Worm (Caenorhabditis elegans) whole organism, L4 larva: ENCODE data around the gene irg-4.

Source experiments
- D1046.2 ChIP-seq: fragments of 200-800 bp; sonication (Bioruptor generic); IDR thresholded peaks from 2 replicates; pipeline ENCODE4 v1.3.6; 2022; ENCODE audit warnings: missing genetic modification characterization, missing compliant biosample characterization
- T20F7.1 ChIP-seq: fragments of 200-800 bp; sonication (Bioruptor generic); optimal IDR thresholded peaks from 2 replicates; lab custom pipeline; 2018; ENCODE audit warnings: mild to moderate bottlenecking, missing genetic modification characterization, missing compliant biosample characterization
- Y105C5A.15 ChIP-seq: fragments of 200-800 bp; sonication (Bioruptor generic); IDR thresholded peaks from 2 replicates; pipeline ENCODE4 v1.3.6; 2022; ENCODE audit warnings: missing genetic modification characterization, missing compliant biosample characterization
- Y48G9A.11 ChIP-seq: fragments of 200-800 bp; sonication (Bioruptor generic); IDR thresholded peaks from 2 replicates; pipeline ENCODE4 v1.3.6; 2022; ENCODE audit warnings: missing genetic modification reagents, missing genetic modification characterization, missing compliant biosample characterization
- Y5F2A.4 ChIP-seq: fragments of 200-800 bp; sonication (Bioruptor generic); optimal IDR thresholded peaks from 2 replicates; lab custom pipeline; 2018; ENCODE audit warnings: mild to moderate bottlenecking, missing genetic modification characterization, missing compliant biosample characterization
- ZK337.2 ChIP-seq: fragments of 200-800 bp; sonication (Bioruptor generic); IDR thresholded peaks from 2 replicates; pipeline ENCODE4 v1.3.6; 2022; ENCODE audit warnings: missing genetic modification reagents, missing genetic modification characterization, missing compliant biosample characterization
- ceh-28 ChIP-seq: fragments of 150-350 bp; optimal IDR thresholded peaks from 2 replicates; lab custom pipeline; 2014; ENCODE audit warnings: missing biosample characterization, missing genetic modification reagents, missing genetic modification characterization
- ceh-44 ChIP-seq: fragments of 200-800 bp; sonication (Bioruptor generic); IDR thresholded peaks from 2 replicates; pipeline ENCODE4 v1.3.6; 2022; ENCODE audit warnings: missing genetic modification reagents, missing genetic modification characterization, missing compliant biosample characterization
- cey-2 ChIP-seq: sonication (generic microtip); optimal IDR thresholded peaks from 3 replicates; lab custom pipeline; 2017; ENCODE audit warnings: missing genetic modification characterization, mild to moderate bottlenecking, missing compliant biosample characterization, antibody characterized with exemption, borderline replicate concordance; ENCODE audit not compliant: insufficient read depth
- ctbp-1 ChIP-seq: fragments of 200-800 bp; sonication (Bioruptor generic); IDR thresholded peaks from 2 replicates; pipeline ENCODE4 v1.3.6; 2022; ENCODE audit warnings: missing genetic modification reagents, missing genetic modification characterization, missing compliant biosample characterization
- daf-16 ChIP-seq, 3 experiments: sonication (generic microtip); optimal IDR thresholded peaks; 2 replicates each; lab custom pipeline; 2016 to 2017; ENCODE audit warnings: missing genetic modification characterization in 3 of 3, missing genetic modification reagents in 3 of 3, mild to moderate bottlenecking in 2 of 3, missing compliant biosample characterization in 2 of 3, missing biosample characterization in 1 of 3, moderate library complexity in 1 of 3
- daf-8 ChIP-seq: fragments of 200-800 bp; sonication (Bioruptor generic); IDR thresholded peaks from 2 replicates; pipeline ENCODE4 v1.3.6; 2022; ENCODE audit warnings: missing genetic modification characterization, missing compliant biosample characterization
- dmd-8 ChIP-seq: fragments of 200-800 bp; sonication (Bioruptor generic); IDR thresholded peaks from 2 replicates; pipeline ENCODE4 v1.3.6; 2022; ENCODE audit warnings: missing genetic modification characterization, missing compliant biosample characterization
- dve-1 ChIP-seq: sonication (generic microtip); optimal IDR thresholded peaks from 2 replicates; lab custom pipeline; 2017; ENCODE audit warnings: antibody characterized with exemption, mild to moderate bottlenecking, missing genetic modification characterization, missing compliant biosample characterization; ENCODE audit not compliant: insufficient read depth
- egl-43 ChIP-seq: fragments of 200-800 bp; sonication (Bioruptor generic); IDR thresholded peaks from 2 replicates; pipeline ENCODE4 v1.3.6; 2022; ENCODE audit warnings: missing genetic modification reagents, missing genetic modification characterization, missing compliant biosample characterization
- gei-8 ChIP-seq: fragments of 200-800 bp; sonication (Bioruptor generic); optimal IDR thresholded peaks from 2 replicates; lab custom pipeline; 2018; ENCODE audit warnings: mild to moderate bottlenecking, missing genetic modification characterization, missing compliant biosample characterization
- hlh-11 ChIP-seq: fragments of 200-800 bp; sonication (Bioruptor generic); optimal IDR thresholded peaks from 2 replicates; lab custom pipeline; 2018; ENCODE audit warnings: mild to moderate bottlenecking, missing genetic modification characterization, missing compliant biosample characterization
- hlh-30 ChIP-seq: sonication (generic microtip); optimal IDR thresholded peaks from 2 replicates; lab custom pipeline; 2017; ENCODE audit warnings: antibody characterized with exemption, mild to moderate bottlenecking, missing genetic modification characterization, missing compliant biosample characterization; ENCODE audit not compliant: insufficient read depth
- lim-7 ChIP-seq: fragments of 200-800 bp; sonication (Bioruptor generic); IDR thresholded peaks from 2 replicates; pipeline ENCODE4 v1.3.6; 2022; ENCODE audit warnings: missing genetic modification characterization, missing compliant biosample characterization
- lin-1 ChIP-seq: fragments of 200-800 bp; sonication (Bioruptor generic); IDR thresholded peaks from 2 replicates; pipeline ENCODE4 v1.3.6; 2022; ENCODE audit warnings: missing genetic modification reagents, missing genetic modification characterization, missing compliant biosample characterization
- lin-13 ChIP-seq: fragments of 150-350 bp; optimal IDR thresholded peaks from 2 replicates; lab custom pipeline; 2014; ENCODE audit warnings: missing biosample characterization, missing genetic modification reagents, missing genetic modification characterization
- lin-38 ChIP-seq: fragments of 200-800 bp; sonication (Bioruptor generic); IDR thresholded peaks from 2 replicates; pipeline ENCODE4 v1.3.6; 2022; ENCODE audit warnings: missing genetic modification reagents, missing genetic modification characterization, missing compliant biosample characterization
- lir-3 ChIP-seq: sonication (generic microtip); optimal IDR thresholded peaks from 2 replicates; lab custom pipeline; 2016; ENCODE audit warnings: mild to moderate bottlenecking, missing genetic modification characterization, missing compliant biosample characterization
- lsy-2 ChIP-seq, 2 experiments: fragments of 150-350 bp in 1 of 2; sonication (generic microtip) in 1 of 2; optimal IDR thresholded peaks; 2 replicates each; lab custom pipeline; 2014 to 2017; ENCODE audit warnings: missing biosample characterization in 2 of 2, missing genetic modification characterization in 2 of 2
- madf-5 ChIP-seq, 2 experiments: fragments of 200-800 bp; sonication (Bioruptor generic); IDR thresholded peaks; 2 replicates each; pipeline ENCODE4 v1.3.6; 2022; ENCODE audit warnings: missing compliant biosample characterization in 2 of 2, missing genetic modification characterization in 2 of 2
- mes-2 ChIP-seq: sonication (generic microtip); optimal IDR thresholded peaks from 2 replicates; lab custom pipeline; 2016; ENCODE audit warnings: missing genotype, mild to moderate bottlenecking, missing genetic modification characterization, missing compliant biosample characterization; ENCODE audit not compliant: poor library complexity, severe bottlenecking
- mxl-2 ChIP-seq: fragments of 200-800 bp; sonication (Bioruptor generic); conservative IDR thresholded peaks from 2 replicates; pipeline ENCODE4 v1.3.6; 2022; ENCODE audit warnings: missing genetic modification reagents, missing genetic modification characterization, missing compliant biosample characterization
- nhr-10 ChIP-seq: fragments of 150-350 bp; optimal IDR thresholded peaks from 2 replicates; lab custom pipeline; 2014; ENCODE audit warnings: missing biosample characterization, missing genetic modification characterization
- nhr-102 ChIP-seq: sonication (generic microtip); optimal IDR thresholded peaks from 2 replicates; lab custom pipeline; 2016; ENCODE audit warnings: mild to moderate bottlenecking, missing genetic modification characterization, moderate library complexity, missing compliant biosample characterization
- nhr-111 ChIP-seq: fragments of 200-800 bp; sonication (Bioruptor generic); optimal IDR thresholded peaks from 2 replicates; lab custom pipeline; 2018; ENCODE audit warnings: mild to moderate bottlenecking, missing genetic modification characterization, missing compliant biosample characterization
- nhr-28 ChIP-seq: fragments of 150-350 bp; optimal IDR thresholded peaks from 2 replicates; lab custom pipeline; 2014; ENCODE audit warnings: missing biosample characterization, missing genetic modification characterization
- nhr-41 ChIP-seq: fragments of 200-800 bp; sonication (Bioruptor generic); IDR thresholded peaks from 2 replicates; pipeline ENCODE4 v1.3.6; 2022; ENCODE audit warnings: missing genetic modification reagents, missing genetic modification characterization, missing compliant biosample characterization
- nhr-48 ChIP-seq: sonication (generic microtip); optimal IDR thresholded peaks from 2 replicates; lab custom pipeline; 2016; ENCODE audit warnings: mild to moderate bottlenecking, missing genetic modification characterization, missing compliant biosample characterization
- pqm-1 ChIP-seq: sonication (generic microtip); optimal IDR thresholded peaks from 2 replicates; lab custom pipeline; 2017; ENCODE audit warnings: missing biosample characterization, missing genetic modification characterization
- snpc-1.2 ChIP-seq: fragments of 200-800 bp; sonication (Bioruptor generic); IDR thresholded peaks from 2 replicates; pipeline ENCODE4 v1.3.6; 2022; ENCODE audit warnings: missing genetic modification reagents, missing genetic modification characterization, missing compliant biosample characterization
- spr-3 ChIP-seq: fragments of 200-800 bp; sonication (Bioruptor generic); optimal IDR thresholded peaks from 2 replicates; lab custom pipeline; 2018; ENCODE audit warnings: mild to moderate bottlenecking, missing genetic modification characterization, missing compliant biosample characterization
- tra-1 ChIP-seq: fragments of 200-800 bp; sonication (Bioruptor generic); IDR thresholded peaks from 2 replicates; pipeline ENCODE4 v1.3.6; 2022; ENCODE audit warnings: missing genetic modification reagents, missing genetic modification characterization, missing compliant biosample characterization
- unc-130 ChIP-seq: sonication (generic microtip); optimal IDR thresholded peaks from 2 replicates; lab custom pipeline; 2016; ENCODE audit warnings: missing genetic modification reagents, missing genetic modification characterization, missing compliant biosample characterization
- zag-1 ChIP-seq: fragments of 150-350 bp; optimal IDR thresholded peaks from 2 replicates; lab custom pipeline; 2014; ENCODE audit warnings: missing biosample characterization, missing genetic modification characterization
- zfp-3 ChIP-seq: fragments of 200-800 bp; sonication (Bioruptor generic); conservative IDR thresholded peaks from 2 replicates; pipeline ENCODE4 v1.3.6; 2022; ENCODE audit warnings: missing genetic modification reagents, missing genetic modification characterization, missing compliant biosample characterization
- zip-2 ChIP-seq: fragments of 150-350 bp; optimal IDR thresholded peaks from 2 replicates; lab custom pipeline; 2014; ENCODE audit warnings: missing biosample characterization, missing genetic modification characterization
- ztf-11 ChIP-seq: fragments of 150-350 bp; optimal IDR thresholded peaks from 2 replicates; lab custom pipeline; 2014; ENCODE audit warnings: missing biosample characterization, missing genetic modification characterization
- ztf-7 ChIP-seq: fragments of 150-350 bp; optimal IDR thresholded peaks from 2 replicates; lab custom pipeline; 2014; ENCODE audit warnings: missing biosample characterization, missing genetic modification characterization

Gene irg-4

DNA sequence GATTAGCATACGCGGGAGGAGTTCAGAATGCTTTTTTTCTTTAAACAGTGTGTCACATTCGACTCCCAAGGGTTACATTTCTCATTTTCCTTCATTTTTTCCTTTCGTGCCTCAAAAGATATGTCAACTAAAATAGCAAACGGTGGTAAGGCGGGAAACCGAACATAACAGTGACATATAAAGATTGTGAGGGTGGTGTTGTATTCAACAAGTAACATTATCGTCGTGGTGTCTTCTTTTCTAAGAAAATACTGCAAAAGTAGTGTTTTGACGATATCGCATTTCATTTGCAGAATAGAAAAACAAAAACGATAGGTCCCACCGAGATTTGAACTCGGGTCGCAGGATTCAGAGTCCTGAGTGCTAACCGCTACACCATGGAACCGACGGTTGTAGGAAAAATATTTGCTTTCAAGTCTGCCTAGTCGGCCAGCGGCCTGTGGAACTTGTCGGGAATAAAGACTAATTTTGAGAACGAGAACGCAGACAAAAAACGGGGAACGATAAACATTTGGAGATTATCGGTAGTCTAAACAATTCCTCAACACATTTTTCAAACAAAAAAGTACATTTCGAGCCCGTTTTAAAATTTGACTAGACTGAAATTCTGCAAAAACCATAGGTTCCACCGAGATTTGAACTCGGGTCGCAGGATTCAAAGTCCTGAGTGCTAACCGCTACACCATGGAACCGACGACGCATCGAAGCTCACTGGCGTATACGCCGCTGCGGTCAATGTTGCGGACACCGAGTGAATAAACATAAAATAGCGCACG is 18.8 kb upstream of the irg-4 start (continued):
- TF ChIP-seq unc-130 (GFP tag; lab: Kevin White, UChicago), result no peak
- TF ChIP-seq T20F7.1 (GFP tag; lab: Kevin White, UChicago), result no peak
- TF ChIP-seq nhr-41 (GFP tag; lab: Robert Waterston, UW), result peak; percentile 62; the same call in 1 of the 2 replicates
- TF ChIP-seq zfp-3 (GFP tag; lab: Robert Waterston, UW), result no peak
- no peak for TF ChIP-seq zag-1 (tag; lab: Kevin White, UChicago)
- TF ChIP-seq hlh-11 (tag; lab: Kevin White, UChicago), result peak; percentile 19
- no peak for TF ChIP-seq ztf-11 (tag; lab: Kevin White, UChicago)
- TF ChIP-seq mes-2 (tag; lab: Kevin White, UChicago), result peak; percentile 56
- peak; percentile 28; the same call in 1 of the 2 replicates for TF ChIP-seq Y48G9A.11 (GFP tag; lab: Robert Waterston, UW)
- peak; percentile 64; the same call in 1 of the 2 replicates for TF ChIP-seq lin-38 (GFP tag; lab: Robert Waterston, UW)

DNA sequence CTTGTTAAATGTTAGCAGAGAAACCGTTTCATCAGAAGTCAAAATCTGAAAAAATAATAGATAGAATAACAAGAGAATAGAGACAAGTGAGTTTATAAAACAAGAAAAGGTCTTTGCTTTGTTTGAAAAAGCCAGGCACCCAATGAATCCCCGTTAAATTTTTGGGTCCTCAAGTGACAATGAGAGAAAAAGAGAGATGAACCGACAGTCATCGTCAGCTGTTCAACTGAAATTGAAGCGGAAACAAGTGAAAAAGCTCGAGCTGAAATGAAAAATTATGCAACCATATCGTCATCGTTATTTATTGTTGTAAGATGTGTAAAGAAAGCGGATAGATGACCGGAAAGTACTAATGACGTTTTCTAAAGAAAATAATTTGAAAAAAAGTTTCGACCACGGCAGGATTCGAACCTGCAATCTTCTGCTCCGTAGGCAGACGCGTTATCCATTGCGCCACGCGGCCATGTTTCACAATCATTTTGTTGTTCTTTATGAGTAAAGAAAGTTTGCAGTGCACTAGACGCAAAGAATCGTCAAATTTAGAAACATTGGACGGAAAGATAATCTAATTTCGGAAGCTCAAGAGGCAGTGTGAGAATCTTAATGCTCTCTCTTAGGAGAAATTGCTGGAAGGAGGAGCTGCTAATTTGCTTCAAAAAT is 18.0 kb upstream of the irg-4 start, which contains the start of gene F08G5.3:
TSS of gene F08G5.3 (minus strand) at position 51 of the 660 bp plus-strand sequence.
- TF ChIP-seq T20F7.1 (GFP tag; lab: Kevin White, UChicago), result peak; percentile 41
- peak; percentile 82; the same call in 1 of the 2 replicates for TF ChIP-seq D1046.2
- peak; percentile 82 for TF ChIP-seq dmd-8 (GFP tag; lab: Robert Waterston, UW)
- TF ChIP-seq mxl-2 (GFP tag; lab: Robert Waterston, UW), result 0 out of 2 replicates have a peak, but pooled peaks have one; percentile 34
- peak in 1 of 2 experiments; percentile 66; a peak in 1 of 4 replicates for TF ChIP-seq madf-5 (GFP tag; IDR thresholded peaks at IDR 0.05; lab: Robert Waterston, UW)
- no peak for TF ChIP-seq nhr-10 (tag; lab: Kevin White, UChicago)
- peak; percentile 15 for TF ChIP-seq nhr-28 (tag; lab: Kevin White, UChicago)
- peak; percentile 72 for TF ChIP-seq gei-8 (GFP tag; lab: Kevin White, UChicago)
- TF ChIP-seq ctbp-1 (GFP tag; lab: Robert Waterston, UW), result peak; percentile 76
- peak; percentile 59 for TF ChIP-seq hlh-30 (tag; lab: Kevin White, UChicago)
- no peak for TF ChIP-seq daf-8 (GFP tag; lab: Robert Waterston, UW)
- TF ChIP-seq lim-7 (GFP tag; lab: Robert Waterston, UW), result peak; percentile 95
- peak; percentile 25 for TF ChIP-seq Y5F2A.4 (GFP tag; lab: Kevin White, UChicago)
- no peak for TF ChIP-seq cey-2 (tag; lab: Kevin White, UChicago)
- peak; percentile 78 for TF ChIP-seq tra-1 (GFP tag; lab: Robert Waterston, UW)
- peak; percentile 23 for TF ChIP-seq nhr-48 (tag; lab: Kevin White, UChicago)
- TF ChIP-seq ceh-44 (GFP tag; lab: Robert Waterston, UW), result 0 out of 2 replicates have a peak, but pooled peaks have one; percentile 43
- TF ChIP-seq daf-16 (GFP tag; optimal IDR thresholded peaks at IDR 0.05; lab: Kevin White, UChicago), result peak in 1 of 2 experiments; percentile 80
- TF ChIP-seq daf-16 (tag; optimal IDR thresholded peaks at IDR 0.05; lab: Kevin White, UChicago), result peak; percentile 44
- TF ChIP-seq nhr-111 (GFP tag; lab: Kevin White, UChicago), result peak; percentile 69
- TF ChIP-seq ztf-7 (tag; lab: Kevin White, UChicago), result peak; percentile 78
- TF ChIP-seq lin-13 (GFP tag; lab: Kevin White, UChicago), result no peak
- TF ChIP-seq Y105C5A.15, result peak; percentile 85; the same call in 1 of the 2 replicates
- TF ChIP-seq nhr-102 (tag; lab: Kevin White, UChicago), result peak; percentile 65
- peak; percentile 49 for TF ChIP-seq lir-3 (tag; lab: Kevin White, UChicago)
- peak; percentile 53 for TF ChIP-seq spr-3 (GFP tag; lab: Kevin White, UChicago)
- peak; percentile 73 for TF ChIP-seq ZK337.2 (GFP tag; lab: Robert Waterston, UW)
- no peak for TF ChIP-seq ceh-28 (tag; lab: Kevin White, UChicago)
- no peak for TF ChIP-seq zip-2 (tag; lab: Kevin White, UChicago)
- peak; percentile 91 for TF ChIP-seq egl-43 (GFP tag; lab: Robert Waterston, UW)
- peak; percentile 91 for TF ChIP-seq snpc-1.2 (GFP tag; lab: Robert Waterston, UW)
- TF ChIP-seq lsy-2 (tag; optimal IDR thresholded peaks at IDR 0.05; lab: Kevin White, UChicago), result peak in 1 of 2 experiments; percentile 58
- TF ChIP-seq mes-2 (tag; lab: Kevin White, UChicago), result peak; percentile 73
- TF ChIP-seq lin-38 (GFP tag; lab: Robert Waterston, UW), result peak; percentile 82
- TF ChIP-seq dve-1 (tag; lab: Kevin White, UChicago), result peak; percentile 52
- TF ChIP-seq lin-1 (GFP tag; lab: Robert Waterston, UW), result peak; percentile 55; the same call in 1 of the 2 replicates
- TF ChIP-seq pqm-1 (tag; lab: Kevin White, UChicago), result no peak
- peak; percentile 68 for TF ChIP-seq unc-130 (GFP tag; lab: Kevin White, UChicago)
